Fruit fly (Drosophila melanogaster): ENCODE measurements around the gene CycY.
A peak's percentile ranks its signal among the peaks of the same experiment; 100 is the strongest.

DNA sequence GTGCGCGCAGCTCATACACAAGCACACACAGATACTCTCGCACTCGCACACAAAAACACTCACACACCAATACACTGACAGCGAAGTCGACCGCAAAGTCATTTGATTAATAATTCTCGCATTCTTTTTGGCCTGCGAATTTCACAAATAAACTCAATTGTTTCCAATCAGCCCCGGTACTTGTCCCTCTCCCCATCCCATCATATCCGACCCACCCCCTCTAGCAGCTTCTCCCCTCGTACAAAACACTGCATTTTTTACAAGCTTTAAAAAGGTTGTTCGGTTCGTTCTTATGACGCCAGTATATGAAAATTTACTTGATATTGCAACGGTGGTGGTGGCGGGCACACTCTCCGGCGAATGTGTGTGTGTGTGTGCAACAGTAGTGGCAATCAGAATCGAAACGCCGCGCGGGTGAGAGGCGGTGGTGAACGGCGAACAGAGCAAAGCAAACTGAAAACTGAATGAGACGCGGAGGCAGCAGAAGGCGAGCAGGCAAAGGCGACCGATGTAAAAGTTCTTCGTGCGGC lies 5.8 kb downstream of the CycY start:
- TF ChIP-seq Spps (tag; optimal IDR thresholded peaks at IDR 0.05) (no peak), Sry-δ (GFP tag; optimal IDR thresholded peaks at IDR 0.05) (no peak), Deaf1 (tag; optimal IDR thresholded peaks at IDR 0.05) (peak; percentile 99), Neu2 (GFP tag; optimal IDR thresholded peaks at IDR 0.05; ENCODE audit: borderline replicate concordance) (no peak), cato (GFP tag; optimal IDR thresholded peaks at IDR 0.05; ENCODE audit: borderline replicate concordance) (no peak), CG3407 (GFP tag; optimal IDR thresholded peaks at IDR 0.05) (no peak), CG18599 (GFP tag; optimal IDR thresholded peaks at IDR 0.05) (peak; percentile 62), inv (GFP tag; IDR thresholded peaks at IDR 0.05; ENCODE audit: partially characterized antibody) (peak; percentile 23; the same call in 1 of the 2 replicates), Atf3 (GFP tag; optimal IDR thresholded peaks at IDR 0.05) (no peak), CG10147 (GFP tag; optimal IDR thresholded peaks at IDR 0.05) (no peak), CG1647 (GFP tag; optimal IDR thresholded peaks at IDR 0.05) (no peak), CG14710 (tag; optimal IDR thresholded peaks at IDR 0.05) (no peak)

Data from whole organism, embryonic.